Fruit fly (Drosophila melanogaster) whole organism, embryonic: ENCODE data around the gene hiro.
A peak's percentile ranks its signal among the peaks of the same experiment; 100 is the strongest.

Experiments used
- B-H2 ChIP-seq: fragments of 200-800 bp; sonication (Bioruptor generic); optimal IDR thresholded peaks from 2 replicates; lab custom pipeline; 2018; ENCODE audit warnings: missing biosample characterization, mild to moderate bottlenecking, missing genetic modification characterization
- C15 ChIP-seq: fragments of 200-800 bp; sonication (Bioruptor generic); IDR thresholded peaks from 3 replicates; pipeline ENCODE4 v1.3.6; 2022; ENCODE audit warnings: missing biosample characterization, missing genetic modification characterization
- CG12391 ChIP-seq: fragments of 200-800 bp; sonication (Bioruptor generic); optimal IDR thresholded peaks from 3 replicates; lab custom pipeline; 2018; ENCODE audit warnings: missing biosample characterization, mild to moderate bottlenecking, missing genetic modification characterization, moderate library complexity
- CG13424 ChIP-seq: fragments of 200-800 bp; sonication (Bioruptor generic); optimal IDR thresholded peaks from 2 replicates; lab custom pipeline; 2019; ENCODE audit warnings: missing biosample characterization, mild to moderate bottlenecking, missing genetic modification characterization, moderate library complexity
- CG13894 ChIP-seq: fragments of 200-800 bp; sonication (Bioruptor generic); optimal IDR thresholded peaks from 3 replicates; lab custom pipeline; 2018; ENCODE audit warnings: missing biosample characterization, mild to moderate bottlenecking, missing genetic modification characterization, moderate library complexity
- CG18476 ChIP-seq: fragments of 200-800 bp; sonication (Bioruptor generic); optimal IDR thresholded peaks from 2 replicates; lab custom pipeline; 2016; ENCODE audit warnings: missing biosample characterization, mild to moderate bottlenecking, missing genetic modification characterization
- CG43689 ChIP-seq: fragments of 200-800 bp; sonication (Bioruptor generic); IDR thresholded peaks from 2 replicates; pipeline ENCODE4 v1.3.6; 2022; ENCODE audit warnings: missing biosample characterization, missing genetic modification characterization
- CG5180 ChIP-seq: fragments of 200-800 bp; sonication (Bioruptor generic); optimal IDR thresholded peaks from 3 replicates; lab custom pipeline; 2017; ENCODE audit warnings: missing biosample characterization, missing genetic modification characterization, mild to moderate bottlenecking, moderate library complexity, missing genetic modification reagents
- CG6254 ChIP-seq: fragments of 200-800 bp; sonication (Bioruptor generic); optimal IDR thresholded peaks from 3 replicates; lab custom pipeline; 2017; ENCODE audit warnings: mild to moderate bottlenecking, missing biosample characterization, missing genetic modification reagents, missing genetic modification characterization
- D ChIP-seq, 2 experiments: fragments of 200-800 bp in 1 of 2; fragments of >200 bp in 1 of 2; sonication (Bioruptor generic) in 1 of 2; optimal IDR thresholded peaks; 2 replicates in 1 of 2; 3 replicates in 1 of 2; lab custom pipeline; 2017; ENCODE audit warnings: mild to moderate bottlenecking in 1 of 2, missing biosample characterization in 1 of 2, missing genetic modification characterization in 1 of 2, missing genetic modification reagents in 1 of 2
- Ets65A ChIP-seq: fragments of 200-800 bp; sonication (Bioruptor generic); peaks from one replicate; lab custom pipeline; 2016; ENCODE audit warnings: missing biosample characterization, missing genetic modification characterization
- Gug ChIP-seq: fragments of 200-800 bp; sonication (Bioruptor generic); IDR thresholded peaks from 4 replicates; pipeline ENCODE4 v1.3.6; 2022; ENCODE audit warnings: missing biosample characterization, missing genetic modification characterization
- MESR4 ChIP-seq: fragments of 200-800 bp; sonication (Bioruptor generic); optimal IDR thresholded peaks from 2 replicates; lab custom pipeline; 2018; ENCODE audit warnings: missing biosample characterization, mild to moderate bottlenecking, missing genetic modification characterization, moderate library complexity
- Mes4 ChIP-seq: fragments of 200-800 bp; sonication (Bioruptor generic); optimal IDR thresholded peaks from 2 replicates; lab custom pipeline; 2016; ENCODE audit warnings: missing biosample characterization, missing genetic modification characterization
- Optix ChIP-seq: fragments of 200-800 bp; sonication (Bioruptor generic); IDR thresholded peaks from 3 replicates; pipeline ENCODE4 v1.3.6; 2022; ENCODE audit warnings: missing biosample characterization, missing genetic modification characterization
- Ravus ChIP-seq: fragments of 200-800 bp; sonication (Bioruptor generic); IDR thresholded peaks from 2 replicates; pipeline ENCODE4 v1.3.6; 2022; ENCODE audit warnings: missing biosample characterization, missing genetic modification characterization
- amos ChIP-seq: fragments of 200-800 bp; sonication (Bioruptor generic); IDR thresholded peaks from 2 replicates; pipeline ENCODE4 v1.3.6; 2022; ENCODE audit warnings: missing biosample characterization, missing genetic modification characterization; ENCODE audit not compliant: partially characterized antibody
- aop ChIP-seq: fragments of 200-800 bp; sonication (Bioruptor generic); IDR thresholded peaks from 2 replicates; pipeline ENCODE4 v1.3.6; 2022; ENCODE audit warnings: missing biosample characterization, missing genetic modification characterization
- ara ChIP-seq: fragments of 200-800 bp; sonication (Bioruptor generic); IDR thresholded peaks from 2 replicates; pipeline ENCODE4 v1.3.6; 2022; ENCODE audit warnings: missing biosample characterization, missing genetic modification characterization
- bbx ChIP-seq: fragments of 200-800 bp; sonication (Bioruptor generic); IDR thresholded peaks from 2 replicates; pipeline ENCODE4 v1.3.6; 2022; ENCODE audit warnings: missing biosample characterization, missing genetic modification characterization; ENCODE audit not compliant: partially characterized antibody
- chm ChIP-seq: fragments of 200-800 bp; sonication (Bioruptor generic); IDR thresholded peaks from 2 replicates; pipeline ENCODE4 v1.3.6; 2022; ENCODE audit warnings: missing biosample characterization, missing genetic modification characterization
- corto ChIP-seq: fragments of 200-800 bp; sonication (Bioruptor generic); optimal IDR thresholded peaks from 2 replicates; lab custom pipeline; 2016; ENCODE audit warnings: missing biosample characterization, mild to moderate bottlenecking, missing genetic modification characterization, moderate library complexity
- croc ChIP-seq: fragments of 200-800 bp; sonication (Bioruptor generic); conservative IDR thresholded peaks from 3 replicates; pipeline ENCODE4 v1.3.6; 2022; ENCODE audit warnings: missing biosample characterization, missing genetic modification characterization
- gem ChIP-seq: fragments of 200-800 bp; sonication (Bioruptor generic); optimal IDR thresholded peaks from 2 replicates; lab custom pipeline; 2019; ENCODE audit warnings: missing biosample characterization, mild to moderate bottlenecking, missing genetic modification characterization, moderate library complexity
- grau ChIP-seq: fragments of 200-800 bp; optimal IDR thresholded peaks from 3 replicates; lab custom pipeline; 2019; ENCODE audit warnings: missing biosample characterization, mild to moderate bottlenecking, missing genetic modification characterization, moderate library complexity
- grn ChIP-seq: fragments of 200-800 bp; sonication (Bioruptor generic); optimal IDR thresholded peaks from 3 replicates; lab custom pipeline; 2017; ENCODE audit warnings: missing biosample characterization, missing genetic modification characterization
- gro ChIP-seq: fragments of 200-800 bp; sonication (Bioruptor generic); optimal IDR thresholded peaks from 2 replicates; lab custom pipeline; 2016; ENCODE audit warnings: missing biosample characterization, missing genetic modification characterization
- hkb ChIP-seq, 2 experiments: fragments of 200-800 bp in 1 of 2; fragments of >200 bp in 1 of 2; sonication (Bioruptor generic) in 1 of 2; IDR thresholded peaks in 1 of 2; optimal IDR thresholded peaks in 1 of 2; 2 replicates each; pipeline versions ENCODE4 v1.3.6 to Lab custom; 2017 to 2022; ENCODE audit warnings: missing biosample characterization in 1 of 2, missing genetic modification characterization in 1 of 2
- kni ChIP-seq: fragments of 200-800 bp; sonication (Bioruptor generic); optimal IDR thresholded peaks from 3 replicates; lab custom pipeline; 2017; ENCODE audit warnings: mild to moderate bottlenecking, missing biosample characterization, missing genetic modification reagents, missing genetic modification characterization
- knrl ChIP-seq: fragments of 200-800 bp; sonication (Bioruptor generic); IDR thresholded peaks from 3 replicates; pipeline ENCODE4 v1.3.6; 2022; ENCODE audit warnings: missing biosample characterization, missing genetic modification characterization; ENCODE audit not compliant: partially characterized antibody
- lbe ChIP-seq: fragments of 200-800 bp; sonication (Bioruptor generic); optimal IDR thresholded peaks from 2 replicates; lab custom pipeline; 2016; ENCODE audit warnings: missing biosample characterization, mild to moderate bottlenecking, missing genetic modification characterization
- nerfin-2 ChIP-seq: fragments of 200-800 bp; sonication (Bioruptor generic); IDR thresholded peaks from 2 replicates; pipeline ENCODE4 v1.3.6; 2022; ENCODE audit warnings: missing biosample characterization, missing genetic modification characterization; ENCODE audit not compliant: partially characterized antibody
- pnt ChIP-seq: fragments of 200-800 bp; sonication (Bioruptor generic); optimal IDR thresholded peaks from 3 replicates; lab custom pipeline; 2016; ENCODE audit warnings: missing biosample characterization, missing genetic modification characterization
- pros ChIP-seq: fragments of 200-800 bp; sonication (Bioruptor generic); optimal IDR thresholded peaks from 3 replicates; lab custom pipeline; 2019; ENCODE audit warnings: missing biosample characterization, mild to moderate bottlenecking, missing genetic modification characterization, moderate library complexity
- sens ChIP-seq: fragments of 200-800 bp; sonication (Bioruptor generic); peaks from one replicate; lab custom pipeline; 2016; ENCODE audit warnings: missing biosample characterization, missing genetic modification characterization
- sqz ChIP-seq: fragments of 200-800 bp; sonication (Bioruptor generic); optimal IDR thresholded peaks from 3 replicates; lab custom pipeline; 2018; ENCODE audit warnings: missing biosample characterization, mild to moderate bottlenecking, missing genetic modification characterization
- ssp ChIP-seq: fragments of 200-800 bp; sonication (Bioruptor generic); IDR thresholded peaks from 2 replicates; pipeline ENCODE4 v1.3.6; 2022; ENCODE audit warnings: missing biosample characterization, missing genetic modification characterization
- twi ChIP-seq: fragments of 200-800 bp; optimal IDR thresholded peaks from 2 replicates; lab custom pipeline; 2019; ENCODE audit warnings: missing biosample characterization, mild to moderate bottlenecking, missing genetic modification characterization, moderate library complexity
- vfl ChIP-seq: fragments of 200-800 bp; sonication (Bioruptor generic); optimal IDR thresholded peaks from 2 replicates; lab custom pipeline; 2016; ENCODE audit warnings: missing biosample characterization, missing genetic modification characterization
- z ChIP-seq: fragments of 200-800 bp; sonication (Bioruptor generic); IDR thresholded peaks from 3 replicates; pipeline ENCODE4 v1.3.6; 2022; ENCODE audit warnings: missing biosample characterization, missing genetic modification characterization

hiro gene

dm6 chr3L:731469-731868 is 43.7 kb upstream of the hiro start:
- TF ChIP-seq Ravus, result no peak
- no peak for TF ChIP-seq CG13894 (tag; lab: Kevin White, UChicago)
- no peak for TF ChIP-seq amos (GFP tag; lab: Robert Waterston, UW)
- no peak for TF ChIP-seq gem (tag; lab: Kevin White, UChicago)
- no peak for TF ChIP-seq CG5180 (GFP tag; lab: Kevin White, UChicago)
- TF ChIP-seq gro (GFP tag; lab: Kevin White, UChicago), result no peak
- TF ChIP-seq, all 482 proteins: peak for 0

- TF ChIP-seq croc (GFP tag; lab: Robert Waterston, UW) (no peak), Gug (GFP tag; lab: Robert Waterston, UW) (no peak), CG43689 (no peak), CG13424 (tag; lab: Kevin White, UChicago) (no peak), hkb (optimal IDR thresholded peaks at IDR 0.05; lab: Kevin White, UChicago) (peak; percentile 8), hkb (GFP tag; IDR thresholded peaks at IDR 0.05; lab: Robert Waterston, UW) (no peak)
- TF ChIP-seq, all 482 proteins: peak for 1
These were observed 41.6 kb upstream of the hiro start for dm6 chr3L:729345-729744.

dm6 chr3L:728579-728978 is 40.8 kb upstream of the hiro start:
- no peak for TF ChIP-seq CG12391 (tag; lab: Kevin White, UChicago)
- peak; percentile 49 for TF ChIP-seq sens

- TF ChIP-seq pnt (GFP tag; lab: Kevin White, UChicago), result no peak
- peak; percentile 70 for TF ChIP-seq Ets65A (GFP tag; lab: Kevin White, UChicago)
- no peak for TF ChIP-seq Mes4 (GFP tag; lab: Kevin White, UChicago)
- peak; percentile 85 for TF ChIP-seq lbe
- peak; percentile 81 for TF ChIP-seq corto (GFP tag; lab: Kevin White, UChicago)
- TF ChIP-seq knrl (GFP tag; lab: Robert Waterston, UW), result no peak
These were observed 40.1 kb upstream of the hiro start for dm6 chr3L:727874-728273.

dm6 chr3L:727190-727589 is 39.4 kb upstream of the hiro start:
- TF ChIP-seq Optix (GFP tag; lab: Robert Waterston, UW), result no peak
- peak; percentile 34; the same call in 1 of the 2 replicates for TF ChIP-seq chm (GFP tag; lab: Robert Waterston, UW)
- TF ChIP-seq grau, result peak; percentile 36
- peak; percentile 79 for TF ChIP-seq sens
- 0 out of 2 replicates have a peak, but pooled peaks have one; percentile 15 for TF ChIP-seq ara
- TF ChIP-seq z (GFP tag; lab: Robert Waterston, UW), result 0 out of 3 replicates have a peak, but pooled peaks have one; percentile 29

dm6 chr3L:726486-727180 is 38.9 kb upstream of the hiro start:
- TF ChIP-seq CG18476 (GFP tag; lab: Kevin White, UChicago) (peak; percentile 98), bbx (GFP tag; lab: Robert Waterston, UW) (0 out of 2 replicates have a peak, but pooled peaks have one; percentile 25), grn (GFP tag; lab: Kevin White, UChicago) (peak; percentile 60), B-H2 (GFP tag; lab: Kevin White, UChicago) (no peak), kni (GFP tag; lab: Kevin White, UChicago) (peak; percentile 44), ssp (GFP tag; lab: Robert Waterston, UW) (no peak), C15 (GFP tag; lab: Robert Waterston, UW) (no peak), MESR4 (GFP tag; lab: Kevin White, UChicago) (no peak), pros (GFP tag; lab: Kevin White, UChicago) (peak; percentile 27), nerfin-2 (GFP tag; lab: Robert Waterston, UW) (no peak), CG6254 (no peak), vfl (GFP tag; lab: Kevin White, UChicago) (peak; percentile 4), twi (tag; lab: Kevin White, UChicago) (peak; percentile 98), lbe (no peak), chm (GFP tag; lab: Robert Waterston, UW) (no peak), D (optimal IDR thresholded peaks at IDR 0.05; lab: Kevin White, UChicago) (peak; percentile 90), D (GFP tag; optimal IDR thresholded peaks at IDR 0.05; lab: Kevin White, UChicago) (no peak), sqz (GFP tag; lab: Kevin White, UChicago) (no peak), aop (GFP tag; lab: Robert Waterston, UW) (no peak)
